Fruit fly (Drosophila melanogaster) whole organism, prepupa: Measurements from ENCODE around the gene mon2.

Experiments used
- CG10669 ChIP-seq: fragments of 200-800 bp; sonication (Bioruptor generic); optimal IDR thresholded peaks from 3 replicates; lab custom pipeline; 2018; ENCODE audit warnings: missing biosample characterization, mild to moderate bottlenecking, missing genetic modification characterization, moderate library complexity
- CG11762 ChIP-seq: fragments of 200-800 bp; sonication (Bioruptor generic); optimal IDR thresholded peaks from 3 replicates; lab custom pipeline; 2016; ENCODE audit warnings: missing biosample characterization, missing genetic modification characterization; ENCODE audit not compliant: insufficient read depth
- Hr39 ChIP-seq: fragments of 200-800 bp; sonication (Bioruptor generic); optimal IDR thresholded peaks from 2 replicates; lab custom pipeline; 2016; ENCODE audit warnings: missing biosample characterization, missing genetic modification characterization
- Met ChIP-seq: fragments of 200-800 bp; sonication (Bioruptor generic); optimal IDR thresholded peaks from 3 replicates; lab custom pipeline; 2016; ENCODE audit warnings: missing biosample characterization, missing genetic modification characterization
- cyc ChIP-seq: fragments of 200-800 bp; sonication (Bioruptor generic); optimal IDR thresholded peaks from 3 replicates; lab custom pipeline; 2016; ENCODE audit warnings: missing biosample characterization, missing genetic modification characterization
- eg ChIP-seq: fragments of 200-800 bp; sonication (Bioruptor generic); IDR thresholded peaks from 3 replicates; pipeline ENCODE4 v1.3.6; 2022; ENCODE audit warnings: missing biosample characterization, missing genetic modification characterization
- fd59A ChIP-seq: fragments of 200-800 bp; sonication (Bioruptor generic); optimal IDR thresholded peaks from 2 replicates; lab custom pipeline; 2017; ENCODE audit warnings: missing biosample characterization, mild to moderate bottlenecking, missing genetic modification characterization, missing genetic modification reagents
- ss ChIP-seq, 2 experiments: fragments of 200-800 bp; sonication (Bioruptor generic); optimal IDR thresholded peaks; 2 replicates in 1 of 2; 3 replicates in 1 of 2; lab custom pipeline; 2017 to 2018; ENCODE audit warnings: mild to moderate bottlenecking in 2 of 2, missing biosample characterization in 2 of 2, missing genetic modification characterization in 2 of 2, moderate library complexity in 1 of 2
- topi ChIP-seq: fragments of 200-800 bp; sonication (Bioruptor generic); optimal IDR thresholded peaks from 3 replicates; lab custom pipeline; 2016; ENCODE audit warnings: missing biosample characterization, missing genetic modification characterization

- TF ChIP-seq Met (GFP tag; lab: Kevin White, UChicago): no peak
- no peak for TF ChIP-seq ss (GFP tag; optimal IDR thresholded peaks at IDR 0.05; lab: Kevin White, UChicago)
- no peak for TF ChIP-seq fd59A (GFP tag; lab: Kevin White, UChicago)
- TF ChIP-seq CG10669 (GFP tag; lab: Kevin White, UChicago): no peak
- TF ChIP-seq CG11762 (GFP tag; lab: Kevin White, UChicago): no peak
- no peak for TF ChIP-seq Hr39 (GFP tag; lab: Kevin White, UChicago)
- no peak for TF ChIP-seq topi (GFP tag; lab: Kevin White, UChicago)
- TF ChIP-seq cyc (GFP tag; lab: Kevin White, UChicago): no peak
- no peak for TF ChIP-seq eg (GFP tag; lab: Robert Waterston, UW)
Observed at dm6 chr2L:8087468-8087789, 36.4 kb downstream of the mon2 start.
